Fruit fly (Drosophila melanogaster): ENCODE results near the gene CG18048.
A peak's percentile ranks its signal among the peaks of the same experiment; 100 is the strongest.

CG18048 gene

DNA sequence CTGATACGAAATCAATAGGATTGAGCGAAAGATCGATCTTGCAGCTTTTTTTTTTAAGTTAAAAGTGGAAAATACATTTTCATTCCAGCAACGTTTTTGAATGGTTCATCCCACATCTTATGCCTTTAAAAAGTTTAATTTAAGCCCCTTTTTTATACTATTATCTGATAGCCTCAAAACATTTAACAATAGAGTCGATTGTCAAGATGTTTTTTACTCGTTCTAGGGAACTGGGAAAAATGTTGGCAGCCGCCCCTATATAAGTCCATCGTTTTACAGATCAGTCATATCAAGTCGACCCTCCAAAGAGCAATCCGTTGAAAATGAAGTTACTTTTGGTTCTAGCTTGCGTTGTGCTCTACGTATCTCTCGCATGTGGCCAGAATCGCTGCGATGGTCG, 31.6 kb downstream of the CG18048 start, which contains the start of gene CG42537:
TSS of gene CG42537 (plus strand) at position 301 of the 400 bp plus-strand sequence.
- no peak for TF ChIP-seq noc (tag; optimal IDR thresholded peaks at IDR 0.05)

DNA sequence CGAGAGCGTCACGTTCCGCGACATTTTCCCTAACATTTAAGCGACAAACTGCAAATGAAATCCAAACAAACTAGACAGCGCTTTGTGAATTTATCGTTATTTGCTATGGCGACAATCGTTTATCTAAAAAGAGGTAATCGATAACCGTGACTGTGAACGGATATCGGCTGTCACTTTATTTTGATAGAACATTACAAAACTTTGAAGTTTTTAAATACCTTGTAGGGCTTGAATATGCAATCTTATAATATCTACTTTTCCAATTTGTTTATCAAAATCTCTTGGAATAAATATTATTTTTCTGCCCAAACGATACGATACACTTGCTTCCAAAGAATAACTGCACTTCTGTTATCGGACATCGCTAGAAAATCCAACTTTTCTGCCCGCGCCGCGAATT, 34.2 kb downstream of the CG18048 start, which contains the start of the genes CG1024 and TfIIFalpha:
TSS of gene CG1024 (minus strand) at position 200 of the 400 bp plus-strand sequence.
TSS of gene TfIIFalpha (plus strand) at position 339 of the 400 bp plus-strand sequence.
- TF ChIP-seq noc (tag; optimal IDR thresholded peaks at IDR 0.05): no peak

DNA sequence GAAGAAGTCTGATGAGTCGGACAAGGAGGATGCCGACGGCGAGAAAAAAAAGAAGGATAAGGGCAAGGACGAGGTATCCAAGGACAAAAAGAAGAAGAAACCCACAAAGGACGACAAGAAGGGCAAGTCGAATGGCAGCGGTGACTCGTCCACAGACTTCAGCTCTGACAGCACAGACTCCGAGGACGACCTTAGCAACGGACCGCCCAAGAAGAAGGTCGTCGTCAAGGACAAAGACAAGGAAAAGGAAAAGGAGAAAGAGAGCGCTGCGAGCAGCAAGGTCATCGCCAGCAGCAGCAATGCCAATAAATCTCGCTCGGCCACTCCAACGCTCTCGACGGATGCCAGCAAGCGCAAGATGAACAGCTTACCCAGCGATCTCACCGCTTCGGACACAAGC, 35.9 kb downstream of the CG18048 start:
- TF ChIP-seq noc (tag; optimal IDR thresholded peaks at IDR 0.05): no peak

DNA sequence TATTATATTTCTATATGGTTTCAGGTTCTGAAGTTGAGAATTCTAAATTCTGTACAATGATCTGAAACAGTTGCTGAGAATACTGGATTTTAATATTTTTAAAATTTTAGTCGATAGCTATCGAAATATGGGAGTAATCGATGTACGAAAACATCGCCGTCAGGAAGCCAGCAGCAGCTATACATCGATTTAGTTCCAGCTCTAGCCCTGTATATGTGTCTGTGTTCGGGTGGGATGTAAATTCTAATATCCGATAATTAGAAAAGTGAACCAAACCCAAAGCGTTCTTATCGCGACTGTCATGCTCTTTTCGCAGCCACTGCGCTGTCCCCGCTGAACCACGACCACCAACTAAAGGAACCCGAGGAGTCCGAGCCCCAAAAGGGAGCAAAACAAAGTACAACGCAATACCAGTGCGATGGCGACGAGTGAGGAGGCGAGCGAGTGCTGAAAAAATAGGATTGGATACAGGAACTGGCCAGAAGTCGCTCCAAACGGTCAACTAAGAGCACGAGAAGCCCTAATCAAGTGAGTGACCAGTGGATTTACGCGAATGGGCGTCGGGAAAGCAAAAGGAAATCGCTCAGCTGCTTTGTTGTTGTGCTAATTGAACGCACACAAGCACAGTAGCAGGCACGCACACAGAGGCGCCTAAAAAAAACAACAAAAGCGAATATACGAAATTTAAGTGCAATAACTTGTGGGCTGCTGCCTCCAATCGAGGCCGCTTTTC, 37.0 kb downstream of the CG18048 start, which contains the start of gene gzl:
TSS of gene gzl (plus strand) at position 182 of the 733 bp plus-strand sequence.
- TF ChIP-seq noc (tag; optimal IDR thresholded peaks at IDR 0.05): no peak

DNA sequence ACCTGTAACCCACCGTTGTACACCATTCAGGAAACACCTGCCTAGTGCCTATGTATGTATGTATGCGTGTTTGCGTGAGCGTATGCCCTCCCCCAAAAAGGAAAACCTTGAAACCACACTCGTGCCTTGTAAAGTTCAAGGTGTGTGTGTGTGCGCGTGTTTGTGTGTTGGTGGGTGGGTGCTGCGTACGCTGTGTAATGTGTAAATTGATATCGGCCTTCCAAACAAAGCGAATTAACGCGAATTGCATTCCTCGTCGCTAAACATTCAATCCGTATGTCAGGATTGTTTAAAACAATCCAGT, 37.5 kb downstream of the CG18048 start:
- no peak for TF ChIP-seq noc (tag; optimal IDR thresholded peaks at IDR 0.05)

DNA sequence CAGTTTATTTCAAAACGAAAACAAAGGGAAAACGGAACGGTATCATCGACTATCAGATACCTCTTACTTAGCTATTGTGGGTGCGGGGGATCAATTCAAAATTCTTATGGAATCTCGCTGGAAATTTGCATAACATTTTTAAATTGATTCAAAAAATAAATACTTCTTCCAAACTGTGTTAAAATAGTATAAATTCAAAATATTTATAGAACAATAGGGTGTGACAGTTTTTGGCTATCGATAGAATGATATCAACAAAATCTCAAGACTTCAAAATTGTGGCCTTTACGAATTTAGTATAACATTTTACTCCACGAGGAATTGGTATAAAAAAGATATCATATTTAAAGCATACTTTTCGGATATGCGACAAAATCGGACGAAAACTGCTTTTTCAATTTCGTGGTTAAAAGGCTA, 42.5 kb downstream of the CG18048 start:
- TF ChIP-seq noc (tag; optimal IDR thresholded peaks at IDR 0.05): no peak

DNA sequence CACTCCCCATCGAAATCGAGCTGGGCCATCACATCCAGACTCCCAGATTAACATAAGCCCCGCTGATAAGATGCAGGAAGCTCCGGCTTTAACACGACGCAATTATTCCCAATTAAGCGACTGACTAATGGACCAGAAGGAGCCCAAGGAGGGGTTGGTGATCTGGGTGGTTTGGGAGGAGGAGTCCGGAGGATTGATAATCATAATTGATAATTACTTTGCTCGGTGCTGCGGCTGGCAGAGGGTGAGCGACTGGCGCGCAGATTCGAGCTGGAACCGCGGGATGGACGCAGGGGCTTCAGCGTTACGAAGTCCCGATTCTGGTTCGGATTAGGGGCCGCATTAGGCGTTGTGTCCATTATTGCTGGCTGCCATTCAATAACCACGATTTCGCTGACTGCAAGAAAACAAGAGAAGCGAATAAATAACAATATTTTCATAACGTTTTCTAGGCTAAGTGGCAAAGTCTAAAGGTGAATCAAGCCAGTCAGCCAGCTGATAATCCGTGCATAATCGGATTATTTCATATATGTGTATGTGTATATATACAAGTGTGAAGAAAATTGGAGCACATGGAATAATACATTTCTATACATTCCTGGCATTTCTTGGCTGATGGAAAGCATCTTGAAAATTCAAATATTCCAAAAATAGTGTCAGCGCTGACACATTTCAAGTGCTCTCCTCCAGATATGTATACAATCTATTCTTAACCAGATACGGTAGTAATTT, 47.8 kb downstream of the CG18048 start:
- peak; percentile 2 for TF ChIP-seq noc (tag; optimal IDR thresholded peaks at IDR 0.05)

DNA sequence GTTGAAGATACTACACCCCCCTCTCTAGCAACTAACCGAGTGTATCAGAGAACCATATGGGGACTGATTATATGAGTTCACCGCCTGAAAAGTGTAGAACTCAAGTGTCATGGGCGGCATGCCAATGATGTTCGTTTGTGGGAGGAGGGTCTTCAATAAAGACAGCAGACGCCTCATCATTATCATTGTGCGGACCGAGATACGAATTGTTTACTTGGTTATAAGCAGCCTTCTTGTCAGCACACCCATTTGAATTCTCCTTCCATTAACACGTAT, 48.3 kb downstream of the CG18048 start:
- TF ChIP-seq noc (tag; optimal IDR thresholded peaks at IDR 0.05): no peak

DNA sequence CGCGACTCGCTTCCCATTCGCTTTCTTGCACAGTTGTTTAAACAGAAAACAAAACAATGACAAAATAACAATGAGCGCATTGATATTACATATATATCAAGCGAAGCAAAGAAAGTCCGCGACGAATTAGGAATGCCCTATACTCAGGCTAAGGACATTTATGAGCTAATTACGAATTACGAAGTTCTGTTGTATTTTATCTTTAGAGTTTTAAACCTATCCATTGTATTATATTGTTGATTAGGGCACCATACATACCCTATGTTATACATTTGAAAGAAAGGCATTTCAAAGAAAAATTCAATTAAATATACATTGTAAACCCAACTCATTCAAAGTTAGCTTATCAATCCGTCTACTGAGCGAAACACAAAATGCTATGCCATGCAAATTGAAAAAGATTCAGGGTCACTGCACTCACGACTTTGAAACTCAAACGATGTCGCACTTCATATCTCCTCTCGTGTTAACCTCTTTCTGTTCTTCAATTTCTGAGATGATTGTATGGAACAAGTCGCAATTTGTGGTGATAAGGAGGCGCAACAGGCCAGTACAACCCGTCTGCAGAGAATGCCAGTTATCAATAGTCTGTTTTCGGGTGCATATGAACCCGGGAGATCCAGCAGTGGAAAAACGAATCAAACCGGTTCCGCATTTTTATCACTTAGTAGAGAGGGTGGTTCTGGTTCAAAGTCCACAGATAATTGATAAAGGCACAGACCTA, 49.8 kb downstream of the CG18048 start:
- no peak for TF ChIP-seq noc (tag; optimal IDR thresholded peaks at IDR 0.05)

DNA sequence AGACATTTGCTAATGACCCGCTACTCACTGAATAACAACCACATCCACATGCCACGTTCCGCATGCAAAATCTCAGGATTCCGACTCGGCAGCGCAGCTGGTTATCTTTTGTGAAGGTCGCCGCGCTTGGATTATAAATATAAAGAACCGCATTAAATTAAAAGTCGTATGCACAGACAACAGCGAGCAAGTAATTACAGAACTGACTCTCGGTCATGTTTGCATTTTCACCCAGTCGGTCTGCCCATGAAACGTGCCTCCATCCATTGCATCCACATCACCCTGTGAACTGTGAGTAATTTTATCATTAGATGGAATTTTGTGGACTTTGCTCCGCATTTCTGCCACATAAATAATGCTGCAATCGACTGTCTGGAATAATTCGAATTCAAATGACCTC, 50.7 kb downstream of the CG18048 start:
- TF ChIP-seq noc (tag; optimal IDR thresholded peaks at IDR 0.05): no peak

All from whole organism, larva.